Fruit fly (Drosophila melanogaster) whole organism, embryonic: ENCODE data around the gene CG43116.

Experiments used
- Ada2b ChIP-seq: fragments of 200-800 bp; sonication (Bioruptor generic); IDR thresholded peaks from 2 replicates; pipeline ENCODE4 v1.3.6; 2022; ENCODE audit warnings: missing biosample characterization, missing genetic modification characterization
- Bdp1 ChIP-seq: fragments of 200-800 bp; sonication (Bioruptor generic); optimal IDR thresholded peaks from 3 replicates; lab custom pipeline; 2016; ENCODE audit warnings: missing biosample characterization, missing genetic modification characterization
- BtbVII ChIP-seq: fragments of 200-800 bp; sonication (Bioruptor generic); optimal IDR thresholded peaks from 3 replicates; lab custom pipeline; 2017; ENCODE audit warnings: missing biosample characterization, mild to moderate bottlenecking, missing genetic modification characterization
- CG10147 ChIP-seq: fragments of 200-800 bp; sonication (Bioruptor generic); optimal IDR thresholded peaks from 2 replicates; lab custom pipeline; 2019; ENCODE audit warnings: missing biosample characterization, mild to moderate bottlenecking, missing genetic modification characterization, moderate library complexity
- CG10462 ChIP-seq: fragments of 200-800 bp; sonication (Bioruptor generic); optimal IDR thresholded peaks from 2 replicates; lab custom pipeline; 2016; ENCODE audit warnings: missing biosample characterization, missing genetic modification characterization
- CG13624 ChIP-seq: fragments of 200-800 bp; sonication (Bioruptor generic); optimal IDR thresholded peaks from 2 replicates; lab custom pipeline; 2016; ENCODE audit warnings: missing biosample characterization, missing genetic modification characterization
- CG13894 ChIP-seq: fragments of 200-800 bp; sonication (Bioruptor generic); optimal IDR thresholded peaks from 3 replicates; lab custom pipeline; 2018; ENCODE audit warnings: missing biosample characterization, mild to moderate bottlenecking, missing genetic modification characterization, moderate library complexity
- CG15601 ChIP-seq: fragments of 200-800 bp; sonication (Bioruptor generic); optimal IDR thresholded peaks from 3 replicates; lab custom pipeline; 2019; ENCODE audit warnings: missing biosample characterization, mild to moderate bottlenecking, missing genetic modification characterization, moderate library complexity
- CG1602 ChIP-seq: fragments of 200-800 bp; sonication (Bioruptor generic); optimal IDR thresholded peaks from 3 replicates; lab custom pipeline; 2016; ENCODE audit warnings: missing biosample characterization, missing genetic modification characterization
- CG17359 ChIP-seq: fragments of 200-800 bp; sonication (Bioruptor generic); optimal IDR thresholded peaks from 3 replicates; lab custom pipeline; 2018; ENCODE audit warnings: missing biosample characterization, mild to moderate bottlenecking, missing genetic modification characterization, moderate library complexity
- CG17361 ChIP-seq: fragments of 200-800 bp; sonication (Bioruptor generic); IDR thresholded peaks from 3 replicates; pipeline ENCODE4 v1.3.6; 2022; ENCODE audit warnings: missing biosample characterization, missing genetic modification characterization
- CG2116 ChIP-seq: fragments of 200-800 bp; sonication (Bioruptor generic); optimal IDR thresholded peaks from 3 replicates; lab custom pipeline; 2018; ENCODE audit warnings: missing biosample characterization, mild to moderate bottlenecking, missing genetic modification characterization
- CG2202 ChIP-seq: fragments of 200-800 bp; sonication (Bioruptor generic); optimal IDR thresholded peaks from 2 replicates; lab custom pipeline; 2018; ENCODE audit warnings: missing biosample characterization, mild to moderate bottlenecking, missing genetic modification characterization
- CG2875 ChIP-seq: fragments of 200-800 bp; sonication (Bioruptor generic); optimal IDR thresholded peaks from 2 replicates; lab custom pipeline; 2017; ENCODE audit warnings: missing biosample characterization, mild to moderate bottlenecking, missing genetic modification characterization, missing genetic modification reagents
- CG2889 ChIP-seq: fragments of 200-800 bp; sonication (Bioruptor generic); IDR thresholded peaks from 3 replicates; pipeline ENCODE4 v1.3.6; 2022; ENCODE audit warnings: missing biosample characterization, missing genetic modification characterization
- CG32767 ChIP-seq: fragments of 200-800 bp; sonication (Bioruptor generic); IDR thresholded peaks from 2 replicates; pipeline ENCODE4 v1.3.6; 2022; ENCODE audit warnings: missing biosample characterization, missing genetic modification characterization
- CG3847 ChIP-seq: fragments of 200-800 bp; sonication (Bioruptor generic); IDR thresholded peaks from 2 replicates; pipeline ENCODE4 v1.3.6; 2022; ENCODE audit warnings: missing biosample characterization, missing genetic modification characterization
- CG7928 ChIP-seq: fragments of 200-800 bp; sonication (Bioruptor generic); optimal IDR thresholded peaks from 2 replicates; lab custom pipeline; 2017; ENCODE audit warnings: missing biosample characterization, mild to moderate bottlenecking, missing genetic modification characterization
- CG9437 ChIP-seq: fragments of 200-800 bp; sonication (Bioruptor generic); optimal IDR thresholded peaks from 2 replicates; lab custom pipeline; 2018; ENCODE audit warnings: missing biosample characterization, mild to moderate bottlenecking, missing genetic modification characterization
- CG9817 ChIP-seq: fragments of 200-800 bp; sonication (Bioruptor generic); optimal IDR thresholded peaks from 2 replicates; lab custom pipeline; 2018; ENCODE audit warnings: missing biosample characterization, mild to moderate bottlenecking, missing genetic modification characterization, moderate library complexity
- CG9932 ChIP-seq: fragments of 200-800 bp; sonication (Bioruptor generic); IDR thresholded peaks from 2 replicates; pipeline ENCODE4 v1.3.6; 2022; ENCODE audit warnings: missing biosample characterization, missing genetic modification characterization
- D19A ChIP-seq: fragments of 200-800 bp; optimal IDR thresholded peaks from 3 replicates; lab custom pipeline; 2019; ENCODE audit warnings: missing biosample characterization, mild to moderate bottlenecking, missing genetic modification characterization, moderate library complexity
- Dip2 ChIP-seq: fragments of 200-800 bp; sonication (Bioruptor generic); IDR thresholded peaks from 2 replicates; pipeline ENCODE4 v1.3.6; 2022; ENCODE audit warnings: missing biosample characterization, missing genetic modification characterization
- Hmr ChIP-seq: fragments of 200-800 bp; sonication (Bioruptor generic); optimal IDR thresholded peaks from 3 replicates; lab custom pipeline; 2017; ENCODE audit warnings: mild to moderate bottlenecking, missing biosample characterization, missing genetic modification reagents, missing genetic modification characterization
- Mrtf ChIP-seq: fragments of 200-800 bp; sonication (Bioruptor generic); IDR thresholded peaks from 3 replicates; pipeline ENCODE4 v1.3.6; 2022; ENCODE audit warnings: missing biosample characterization, missing genetic modification characterization
- NC2β ChIP-seq: fragments of 200-800 bp; sonication (Bioruptor generic); optimal IDR thresholded peaks from 2 replicates; lab custom pipeline; 2016; ENCODE audit warnings: missing biosample characterization, missing genetic modification characterization
- Ptx1 ChIP-seq: fragments of 200-800 bp; sonication (Bioruptor generic); IDR thresholded peaks from 2 replicates; pipeline ENCODE4 v1.3.6; 2022; ENCODE audit warnings: missing biosample characterization, missing genetic modification characterization
- Sin3A ChIP-seq: fragments of >200 bp; optimal IDR thresholded peaks from 2 replicates; lab custom pipeline; 2018
- Sox102F ChIP-seq: fragments of 200-800 bp; sonication (Bioruptor generic); optimal IDR thresholded peaks from 2 replicates; lab custom pipeline; 2018; ENCODE audit warnings: missing biosample characterization, mild to moderate bottlenecking, missing genetic modification characterization, moderate library complexity
- Taf1 ChIP-seq: fragments of 200-800 bp; sonication (Bioruptor generic); IDR thresholded peaks from 2 replicates; pipeline ENCODE4 v1.3.6; 2022; ENCODE audit warnings: missing biosample characterization, missing genetic modification characterization
- Usf ChIP-seq: fragments of 200-800 bp; sonication (Bioruptor generic); optimal IDR thresholded peaks from 2 replicates; lab custom pipeline; 2017; ENCODE audit warnings: missing genotype, missing biosample characterization, missing genetic modification characterization
- abd-A ChIP-seq: fragments of 200-800 bp; sonication (Bioruptor generic); optimal IDR thresholded peaks from 3 replicates; lab custom pipeline; 2019; ENCODE audit warnings: missing biosample characterization, mild to moderate bottlenecking, missing genetic modification characterization, moderate library complexity
- al ChIP-seq: fragments of 200-800 bp; sonication (Bioruptor generic); IDR thresholded peaks from 2 replicates; pipeline ENCODE4 v1.3.6; 2022; ENCODE audit warnings: missing biosample characterization, missing genetic modification characterization
- bsh ChIP-seq, 2 experiments: fragments of 200-800 bp; sonication (Bioruptor generic); optimal IDR thresholded peaks; 2 replicates each; lab custom pipeline; 2017 to 2018; ENCODE audit warnings: mild to moderate bottlenecking in 2 of 2, missing biosample characterization in 2 of 2, missing genetic modification characterization in 2 of 2, moderate library complexity in 1 of 2
- ewg ChIP-seq: fragments of 200-800 bp; sonication (Bioruptor generic); optimal IDR thresholded peaks from 3 replicates; lab custom pipeline; 2017; ENCODE audit warnings: mild to moderate bottlenecking, missing biosample characterization, missing genetic modification reagents, missing genetic modification characterization
- eyg ChIP-seq: fragments of 200-800 bp; sonication (Bioruptor generic); optimal IDR thresholded peaks from 3 replicates; lab custom pipeline; 2016; ENCODE audit warnings: missing biosample characterization, missing genetic modification characterization
- jumu ChIP-seq: fragments of 200-800 bp; sonication (Bioruptor generic); optimal IDR thresholded peaks from 3 replicates; lab custom pipeline; 2016; ENCODE audit warnings: missing biosample characterization, missing genetic modification characterization
- oc ChIP-seq: fragments of 200-800 bp; sonication (Bioruptor generic); optimal IDR thresholded peaks from 2 replicates; lab custom pipeline; 2018; ENCODE audit warnings: missing biosample characterization, mild to moderate bottlenecking, missing genetic modification characterization, moderate library complexity
- org-1 ChIP-seq: fragments of 200-800 bp; sonication (Bioruptor generic); optimal IDR thresholded peaks from 2 replicates; lab custom pipeline; 2017; ENCODE audit warnings: missing biosample characterization, missing genetic modification characterization
- pho ChIP-seq: fragments of 200-800 bp; sonication (Bioruptor generic); optimal IDR thresholded peaks from 2 replicates; lab custom pipeline; 2016; ENCODE audit warnings: missing biosample characterization, missing genetic modification characterization
- phol ChIP-seq: fragments of 200-800 bp; sonication (Bioruptor generic); optimal IDR thresholded peaks from 3 replicates; lab custom pipeline; 2018; ENCODE audit warnings: missing biosample characterization, mild to moderate bottlenecking, missing genetic modification characterization, moderate library complexity
- prd ChIP-seq, 3 experiments: fragments of >200 bp in 2 of 3; fragments of 200-800 bp in 1 of 3; sonication (Bioruptor generic) in 1 of 3; optimal IDR thresholded peaks in 2 of 3; IDR thresholded peaks in 1 of 3; 2 replicates in 2 of 3; 3 replicates in 1 of 3; pipeline versions ENCODE4 v1.3.6 to Lab custom; 2017 to 2022; ENCODE audit warnings: missing biosample characterization in 1 of 3, missing genetic modification characterization in 1 of 3
- psq ChIP-seq: fragments of 200-800 bp; sonication (Bioruptor generic); optimal IDR thresholded peaks from 2 replicates; lab custom pipeline; 2017; ENCODE audit warnings: missing biosample characterization, missing genetic modification characterization
- repo ChIP-seq: fragments of 200-800 bp; sonication (Bioruptor generic); optimal IDR thresholded peaks from 2 replicates; lab custom pipeline; 2016; ENCODE audit warnings: missing biosample characterization, missing genetic modification characterization
- sens ChIP-seq: fragments of 200-800 bp; sonication (Bioruptor generic); peaks from one replicate; lab custom pipeline; 2016; ENCODE audit warnings: missing biosample characterization, missing genetic modification characterization
- unpg ChIP-seq: fragments of 200-800 bp; sonication (Bioruptor generic); optimal IDR thresholded peaks from 3 replicates; lab custom pipeline; 2018; ENCODE audit warnings: missing biosample characterization, mild to moderate bottlenecking, missing genetic modification characterization, moderate library complexity
- vvl ChIP-seq: fragments of 200-800 bp; sonication (Bioruptor generic); IDR thresholded peaks from 2 replicates; pipeline ENCODE4 v1.3.6; 2022; ENCODE audit warnings: missing biosample characterization, missing genetic modification characterization
- wdn ChIP-seq: fragments of 200-800 bp; sonication (Bioruptor generic); IDR thresholded peaks from 2 replicates; pipeline ENCODE4 v1.3.6; 2022; ENCODE audit warnings: missing biosample characterization, missing genetic modification characterization
- z ChIP-seq: fragments of 200-800 bp; sonication (Bioruptor generic); IDR thresholded peaks from 3 replicates; pipeline ENCODE4 v1.3.6; 2022; ENCODE audit warnings: missing biosample characterization, missing genetic modification characterization
- zfh2 ChIP-seq: fragments of 200-800 bp; sonication (Bioruptor generic); optimal IDR thresholded peaks from 2 replicates; lab custom pipeline; 2016; ENCODE audit warnings: missing biosample characterization, missing genetic modification characterization

Gene CG43116

DNA sequence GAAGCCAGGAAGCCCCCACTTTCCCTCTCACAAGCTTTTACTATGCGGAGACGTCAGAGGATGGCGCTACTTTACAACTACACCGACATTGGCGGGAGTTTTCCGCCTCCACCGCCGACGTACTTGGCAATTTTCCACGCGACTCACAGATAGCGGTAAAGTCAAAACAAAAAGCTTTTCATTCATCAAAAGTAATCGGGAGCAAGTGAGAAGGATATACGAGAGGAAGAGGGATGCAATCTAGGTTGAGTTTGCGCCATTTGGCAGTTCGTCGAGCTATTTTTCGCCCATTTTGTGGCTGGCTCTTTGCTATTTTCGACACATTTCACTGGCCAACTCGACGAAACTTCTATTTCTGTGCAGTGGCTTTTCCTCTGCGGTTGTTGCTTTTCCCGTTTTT, 27.9 kb downstream of the CG43116 start:
- TF ChIP-seq CG9932 (GFP tag; lab: Robert Waterston, UW) (0 out of 2 replicates have a peak, but pooled peaks have one; percentile 2), ewg (GFP tag; lab: Kevin White, UChicago) (peak; percentile 76), CG2889 (GFP tag; lab: Robert Waterston, UW) (no peak), abd-A (tag; lab: Kevin White, UChicago) (peak; percentile 79), jumu (GFP tag; lab: Kevin White, UChicago) (no peak), D19A (tag; lab: Kevin White, UChicago) (no peak), CG13894 (tag; lab: Kevin White, UChicago) (peak; percentile 22), Dip2 (GFP tag; lab: Robert Waterston, UW) (peak; percentile 20; the same call in 1 of the 2 replicates)

dm6 chr3R:25968486-25968885, 28.3 kb downstream of the CG43116 start:
- TF ChIP-seq CG2202 (tag; lab: Kevin White, UChicago) (no peak), unpg (GFP tag; lab: Kevin White, UChicago) (no peak), Usf (GFP tag; lab: Kevin White, UChicago) (no peak), CG9817 (tag; lab: Kevin White, UChicago) (peak; percentile 15), psq (GFP tag; lab: Kevin White, UChicago) (no peak), repo (GFP tag; lab: Kevin White, UChicago) (no peak), wdn (peak; percentile 30; the same call in 1 of the 2 replicates), zfh2 (no peak), CG2116 (GFP tag; lab: Kevin White, UChicago) (no peak), CG7928 (GFP tag; lab: Kevin White, UChicago) (no peak), Taf1 (GFP tag; lab: Robert Waterston, UW) (peak; percentile 53), Mrtf (no peak), CG10147 (GFP tag; lab: Kevin White, UChicago) (peak; percentile 22), Hmr (GFP tag; lab: Kevin White, UChicago) (peak; percentile 74), vvl (GFP tag; lab: Robert Waterston, UW) (peak; percentile 39; the same call in 1 of the 2 replicates), CG10462 (GFP tag; lab: Kevin White, UChicago) (no peak), oc (no peak), NC2β (GFP tag; lab: Kevin White, UChicago) (no peak), Sox102F (GFP tag; lab: Kevin White, UChicago) (peak; percentile 35), prd (optimal IDR thresholded peaks at IDR 0.05; lab: Kevin White, UChicago) (no peak), prd (GFP tag; IDR thresholded peaks at IDR 0.05; lab: Robert Waterston, UW) (peak; percentile 43; the same call in 2 of the 3 replicates), CG1602 (no peak), CG2875 (GFP tag; lab: Kevin White, UChicago) (no peak), bsh (GFP tag; optimal IDR thresholded peaks at IDR 0.05; lab: Kevin White, UChicago) (no peak), CG9437 (GFP tag; lab: Kevin White, UChicago) (no peak), Ada2b (GFP tag; lab: Robert Waterston, UW) (peak; percentile 45), CG13624 (GFP tag; lab: Kevin White, UChicago) (peak; percentile 64), BtbVII (peak; percentile 23), eyg (GFP tag; lab: Kevin White, UChicago) (no peak), CG17361 (GFP tag; lab: Robert Waterston, UW) (no peak), CG17359 (tag; lab: Kevin White, UChicago) (no peak), Sin3A (lab: Kevin White, UChicago) (no peak), phol (tag; lab: Kevin White, UChicago) (no peak), org-1 (GFP tag; lab: Kevin White, UChicago) (peak; percentile 12), Bdp1 (no peak), sens (GFP tag; lab: Kevin White, UChicago) (peak; percentile 71), CG15601 (tag; lab: Kevin White, UChicago) (no peak), CG3847 (GFP tag; lab: Robert Waterston, UW) (peak; percentile 42), pho (GFP tag; lab: Kevin White, UChicago) (peak; percentile 33), al (GFP tag; lab: Robert Waterston, UW) (no peak), CG32767 (GFP tag; lab: Robert Waterston, UW) (no peak), z (GFP tag; lab: Robert Waterston, UW) (no peak), Ptx1 (GFP tag; lab: Robert Waterston, UW) (peak; percentile 45)
